Worm (Caenorhabditis elegans): ENCODE results near the gene F09C8.2.

F09C8.2 gene

ce11 chrX:16094370-16094769 is 52.5 kb downstream of the F09C8.2 start, which contains the start of gene C30F2.5:
TSS of gene C30F2.5 (plus strand) at chrX:16094670.
- TF ChIP-seq pha-4 (tag; optimal IDR thresholded peaks at IDR 0.05): no peak
- TF ChIP-seq nhr-237 (tag; optimal IDR thresholded peaks at IDR 0.05): no peak
- TF ChIP-seq nhr-28 (tag; optimal IDR thresholded peaks at IDR 0.05): no peak
- TF ChIP-seq nhr-12 (tag; optimal IDR thresholded peaks at IDR 0.05): no peak

DNA sequence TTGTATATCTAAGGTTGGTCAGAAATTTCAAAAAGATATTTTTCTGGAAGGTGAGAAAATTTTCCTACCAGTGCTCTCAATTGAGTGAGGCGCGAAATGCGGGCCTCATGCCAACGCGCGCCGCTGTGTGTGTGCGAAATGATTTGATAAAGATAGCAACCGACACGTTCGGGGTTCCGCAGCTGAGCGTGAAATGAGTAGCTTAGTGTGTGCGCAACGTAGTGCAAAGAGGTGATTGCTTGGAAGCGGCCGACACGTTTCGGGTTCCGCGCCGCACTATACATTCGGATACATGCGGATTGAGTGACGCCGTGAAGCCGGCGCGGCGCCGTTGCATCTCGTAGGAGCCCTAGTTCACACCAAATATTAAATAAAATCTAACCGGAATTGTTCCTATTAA is 55.7 kb downstream of the F09C8.2 start:
- TF ChIP-seq snpc-4 (tag; optimal IDR thresholded peaks at IDR 0.05) (peak; percentile 69), ztf-11 (tag; optimal IDR thresholded peaks at IDR 0.05) (no peak)
